Fruit fly (Drosophila melanogaster) whole organism, embryonic: ENCODE results near the gene qm.

Experiments
- B-H2 ChIP-seq: fragments of 200-800 bp; sonication (Bioruptor generic); optimal IDR thresholded peaks from 2 replicates; lab custom pipeline; 2018; ENCODE audit warnings: missing biosample characterization, mild to moderate bottlenecking, missing genetic modification characterization
- CG10147 ChIP-seq: fragments of 200-800 bp; sonication (Bioruptor generic); optimal IDR thresholded peaks from 2 replicates; lab custom pipeline; 2019; ENCODE audit warnings: missing biosample characterization, mild to moderate bottlenecking, missing genetic modification characterization, moderate library complexity
- CG10654 ChIP-seq: fragments of 200-800 bp; sonication (Bioruptor generic); optimal IDR thresholded peaks from 2 replicates; lab custom pipeline; 2016; ENCODE audit warnings: missing biosample characterization, missing genetic modification characterization
- CG11456 ChIP-seq: fragments of 200-800 bp; sonication (Bioruptor generic); IDR thresholded peaks from 3 replicates; pipeline ENCODE4 v1.3.6; 2022; ENCODE audit warnings: missing biosample characterization, missing genetic modification characterization
- CG12155 ChIP-seq: fragments of 200-800 bp; sonication (Bioruptor generic); optimal IDR thresholded peaks from 3 replicates; lab custom pipeline; 2016; ENCODE audit warnings: missing biosample characterization, missing genetic modification characterization
- CG12299 ChIP-seq: fragments of 200-800 bp; sonication (Bioruptor generic); optimal IDR thresholded peaks from 2 replicates; lab custom pipeline; 2018; ENCODE audit warnings: missing biosample characterization, mild to moderate bottlenecking, missing genetic modification characterization
- CG13424 ChIP-seq: fragments of 200-800 bp; sonication (Bioruptor generic); optimal IDR thresholded peaks from 2 replicates; lab custom pipeline; 2019; ENCODE audit warnings: missing biosample characterization, mild to moderate bottlenecking, missing genetic modification characterization, moderate library complexity
- CG14014 ChIP-seq: fragments of 200-800 bp; sonication (Bioruptor generic); IDR thresholded peaks from 2 replicates; pipeline ENCODE4 v1.3.6; 2022; ENCODE audit warnings: missing biosample characterization, missing genetic modification characterization
- CG1647 ChIP-seq: fragments of 200-800 bp; sonication (Bioruptor generic); optimal IDR thresholded peaks from 3 replicates; lab custom pipeline; 2016; ENCODE audit warnings: missing biosample characterization, missing genetic modification characterization
- CG16779 ChIP-seq: fragments of 200-800 bp; sonication (Bioruptor generic); IDR thresholded peaks from 2 replicates; pipeline ENCODE4 v1.3.6; 2022; ENCODE audit warnings: missing biosample characterization, missing genetic modification characterization
- CG16813 ChIP-seq: fragments of 200-800 bp; sonication (Bioruptor generic); IDR thresholded peaks from 3 replicates; pipeline ENCODE4 v1.3.6; 2022; ENCODE audit warnings: missing biosample characterization, missing genetic modification characterization; ENCODE audit not compliant: partially characterized antibody
- CG2678 ChIP-seq: fragments of 200-800 bp; sonication (Bioruptor generic); optimal IDR thresholded peaks from 3 replicates; lab custom pipeline; 2019; ENCODE audit warnings: missing biosample characterization, mild to moderate bottlenecking, missing genetic modification characterization, moderate library complexity
- CG3065 ChIP-seq: fragments of 200-800 bp; sonication (Bioruptor generic); optimal IDR thresholded peaks from 2 replicates; lab custom pipeline; 2016; ENCODE audit warnings: missing biosample characterization, missing genetic modification characterization
- CG3163 ChIP-seq: fragments of 200-800 bp; sonication (Bioruptor generic); optimal IDR thresholded peaks from 3 replicates; lab custom pipeline; 2016; ENCODE audit warnings: missing biosample characterization, missing genetic modification characterization
- CG43689 ChIP-seq: fragments of 200-800 bp; sonication (Bioruptor generic); IDR thresholded peaks from 2 replicates; pipeline ENCODE4 v1.3.6; 2022; ENCODE audit warnings: missing biosample characterization, missing genetic modification characterization
- CG4730 ChIP-seq: fragments of 200-800 bp; sonication (Bioruptor generic); IDR thresholded peaks from 2 replicates; pipeline ENCODE4 v1.3.6; 2022; ENCODE audit warnings: missing biosample characterization, missing genetic modification characterization
- CG4854 ChIP-seq: fragments of 200-800 bp; sonication (Bioruptor generic); optimal IDR thresholded peaks from 2 replicates; lab custom pipeline; 2016; ENCODE audit warnings: missing biosample characterization, missing genetic modification characterization, inconsistent platforms
- CG5180 ChIP-seq: fragments of 200-800 bp; sonication (Bioruptor generic); optimal IDR thresholded peaks from 3 replicates; lab custom pipeline; 2017; ENCODE audit warnings: missing biosample characterization, missing genetic modification characterization, mild to moderate bottlenecking, moderate library complexity, missing genetic modification reagents
- CG6254 ChIP-seq: fragments of 200-800 bp; sonication (Bioruptor generic); optimal IDR thresholded peaks from 3 replicates; lab custom pipeline; 2017; ENCODE audit warnings: mild to moderate bottlenecking, missing biosample characterization, missing genetic modification reagents, missing genetic modification characterization
- CG7372 ChIP-seq: fragments of 200-800 bp; sonication (Bioruptor generic); IDR thresholded peaks from 2 replicates; pipeline ENCODE4 v1.3.6; 2022; ENCODE audit warnings: missing biosample characterization, missing genetic modification characterization
- CG8290 ChIP-seq, 3 experiments: fragments of 200-800 bp; sonication (Bioruptor generic); optimal IDR thresholded peaks; 2 replicates each; lab custom pipeline; 2016 to 2019; ENCODE audit warnings: missing biosample characterization in 3 of 3, missing genetic modification characterization in 3 of 3, mild to moderate bottlenecking in 2 of 3, moderate library complexity in 1 of 3
- CG9215 ChIP-seq: fragments of 200-800 bp; sonication (Bioruptor generic); IDR thresholded peaks from 2 replicates; pipeline ENCODE4 v1.3.6; 2022; ENCODE audit warnings: missing biosample characterization, missing genetic modification characterization
- CTCF ChIP-seq: fragments of 200-800 bp; sonication (Bioruptor generic); optimal IDR thresholded peaks from 2 replicates; lab custom pipeline; 2017; ENCODE audit warnings: missing biosample characterization, mild to moderate bottlenecking, missing genetic modification characterization, moderate library complexity
- Dll ChIP-seq: fragments of 200-800 bp; sonication (Bioruptor generic); IDR thresholded peaks from 4 replicates; pipeline ENCODE4 v1.3.6; 2022; ENCODE audit warnings: missing biosample characterization, missing genetic modification characterization; ENCODE audit not compliant: partially characterized antibody
- Dp ChIP-seq: fragments of 200-800 bp; sonication (Bioruptor generic); optimal IDR thresholded peaks from 2 replicates; lab custom pipeline; 2018; ENCODE audit warnings: missing biosample characterization, mild to moderate bottlenecking, missing genetic modification characterization, moderate library complexity
- ERR ChIP-seq: fragments of 200-800 bp; sonication (Bioruptor generic); optimal IDR thresholded peaks from 2 replicates; lab custom pipeline; 2016; ENCODE audit warnings: missing biosample characterization, missing genetic modification characterization
- Gsc ChIP-seq: fragments of 200-800 bp; sonication (Bioruptor generic); IDR thresholded peaks from 2 replicates; pipeline ENCODE4 v1.3.6; 2022; ENCODE audit warnings: missing biosample characterization, missing genetic modification characterization
- HLH3B ChIP-seq: fragments of 200-800 bp; sonication (Bioruptor generic); IDR thresholded peaks from 2 replicates; pipeline ENCODE4 v1.3.6; 2022; ENCODE audit warnings: missing biosample characterization, missing genetic modification characterization
- Hmx ChIP-seq: fragments of 200-800 bp; sonication (Bioruptor generic); optimal IDR thresholded peaks from 2 replicates; lab custom pipeline; 2016; ENCODE audit warnings: missing biosample characterization, missing genetic modification characterization
- Jarid2 ChIP-seq: fragments of 200-800 bp; sonication (Bioruptor generic); optimal IDR thresholded peaks from 3 replicates; lab custom pipeline; 2017; ENCODE audit warnings: mild to moderate bottlenecking, missing biosample characterization, missing genetic modification reagents, missing genetic modification characterization
- Pdp1 ChIP-seq, 2 experiments: fragments of 200-800 bp; sonication (Bioruptor generic); optimal IDR thresholded peaks; 3 replicates each; lab custom pipeline; 2016; ENCODE audit warnings: missing biosample characterization in 2 of 2, missing genetic modification characterization in 2 of 2, mild to moderate bottlenecking in 1 of 2, moderate library complexity in 1 of 2
- Poxn ChIP-seq: fragments of 200-800 bp; sonication (Bioruptor generic); IDR thresholded peaks from 2 replicates; pipeline ENCODE4 v1.3.6; 2022; ENCODE audit warnings: missing biosample characterization, missing genetic modification characterization
- Ptx1 ChIP-seq: fragments of 200-800 bp; sonication (Bioruptor generic); IDR thresholded peaks from 2 replicates; pipeline ENCODE4 v1.3.6; 2022; ENCODE audit warnings: missing biosample characterization, missing genetic modification characterization
- TFAM ChIP-seq: fragments of 200-800 bp; sonication (Bioruptor generic); optimal IDR thresholded peaks from 2 replicates; lab custom pipeline; 2017; ENCODE audit warnings: missing biosample characterization, missing genetic modification characterization, inconsistent platforms
- Xrp1 ChIP-seq: fragments of 200-800 bp; sonication (Bioruptor generic); IDR thresholded peaks from 2 replicates; pipeline ENCODE4 v1.3.6; 2022; ENCODE audit warnings: missing biosample characterization, missing genetic modification characterization
- ase ChIP-seq: fragments of 200-800 bp; sonication (Bioruptor generic); IDR thresholded peaks from 3 replicates; pipeline ENCODE4 v1.3.6; 2022; ENCODE audit warnings: missing biosample characterization, missing genetic modification characterization
- cato ChIP-seq: fragments of 200-800 bp; sonication (Bioruptor generic); optimal IDR thresholded peaks from 2 replicates; lab custom pipeline; 2016; ENCODE audit warnings: missing biosample characterization, missing genetic modification characterization, borderline replicate concordance
- chinmo ChIP-seq: fragments of 200-800 bp; sonication (Bioruptor generic); IDR thresholded peaks from 4 replicates; pipeline ENCODE4 v1.3.6; 2022; ENCODE audit warnings: missing biosample characterization, missing genetic modification characterization; ENCODE audit not compliant: partially characterized antibody
- chn ChIP-seq: fragments of 200-800 bp; sonication (Bioruptor generic); optimal IDR thresholded peaks from 2 replicates; lab custom pipeline; 2016; ENCODE audit warnings: missing biosample characterization, missing genetic modification characterization
- esg ChIP-seq: fragments of 200-800 bp; sonication (Bioruptor generic); conservative IDR thresholded peaks from 2 replicates; pipeline ENCODE4 v1.3.6; 2022; ENCODE audit warnings: missing biosample characterization, missing genetic modification characterization
- gcm ChIP-seq: fragments of 200-800 bp; sonication (Bioruptor generic); optimal IDR thresholded peaks from 2 replicates; lab custom pipeline; 2019; ENCODE audit warnings: missing biosample characterization, mild to moderate bottlenecking, missing genetic modification characterization, moderate library complexity
- hbn ChIP-seq: fragments of 200-800 bp; sonication (Bioruptor generic); IDR thresholded peaks from 2 replicates; pipeline ENCODE4 v1.3.6; 2022; ENCODE audit warnings: missing biosample characterization, missing genetic modification characterization; ENCODE audit not compliant: partially characterized antibody
- jumu ChIP-seq: fragments of 200-800 bp; sonication (Bioruptor generic); optimal IDR thresholded peaks from 3 replicates; lab custom pipeline; 2016; ENCODE audit warnings: missing biosample characterization, missing genetic modification characterization
- ranshi ChIP-seq: fragments of 200-800 bp; sonication (Bioruptor generic); IDR thresholded peaks from 2 replicates; pipeline ENCODE4 v1.3.6; 2022; ENCODE audit warnings: missing biosample characterization, missing genetic modification characterization
- sc ChIP-seq, 3 experiments: fragments of >200 bp in 2 of 3; fragments of 200-800 bp in 1 of 3; sonication (Bioruptor generic) in 1 of 3; optimal IDR thresholded peaks; 2 replicates in 2 of 3; 3 replicates in 1 of 3; lab custom pipeline; 2017; ENCODE audit warnings: mild to moderate bottlenecking in 1 of 3, missing biosample characterization in 1 of 3, missing genetic modification characterization in 1 of 3, missing genetic modification reagents in 1 of 3
- sens ChIP-seq: fragments of 200-800 bp; sonication (Bioruptor generic); peaks from one replicate; lab custom pipeline; 2016; ENCODE audit warnings: missing biosample characterization, missing genetic modification characterization
- slp2 ChIP-seq: fragments of 200-800 bp; sonication (Bioruptor generic); optimal IDR thresholded peaks from 2 replicates; lab custom pipeline; 2016; ENCODE audit warnings: missing biosample characterization, missing genetic modification characterization
- tx ChIP-seq: fragments of 200-800 bp; sonication (Bioruptor generic); optimal IDR thresholded peaks from 2 replicates; lab custom pipeline; 2016; ENCODE audit warnings: missing biosample characterization, missing genetic modification characterization
- zfh1 ChIP-seq: fragments of 200-800 bp; sonication (Bioruptor generic); IDR thresholded peaks from 3 replicates; pipeline ENCODE4 v1.3.6; 2022; ENCODE audit warnings: missing biosample characterization, missing genetic modification characterization

Gene qm

DNA sequence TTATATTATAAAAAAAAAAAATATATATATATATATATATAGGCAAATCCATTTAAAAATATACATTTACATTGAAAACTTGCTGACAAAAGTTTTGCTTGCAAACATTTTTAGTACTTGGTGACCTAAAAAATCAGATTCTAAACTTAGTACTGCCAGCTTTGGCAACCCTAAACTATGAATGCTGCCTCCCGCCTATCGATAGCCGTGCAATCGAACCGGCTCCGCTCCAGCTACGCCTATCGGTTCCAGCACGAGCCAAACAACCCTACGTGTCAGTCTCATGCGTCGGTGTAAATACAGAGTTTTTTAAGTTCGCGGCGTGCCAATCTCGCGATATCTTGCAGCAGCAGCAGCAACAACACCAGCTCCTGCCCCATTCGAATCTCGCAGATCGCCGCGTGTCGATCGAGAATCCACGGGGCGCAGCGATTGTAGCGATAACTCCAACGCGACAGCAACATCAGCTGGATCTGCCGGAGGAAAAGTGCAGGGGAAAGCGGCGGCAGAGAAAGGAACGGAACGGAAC, 12.3 kb downstream of the qm start, which contains the start of gene Sec63 (continued):
- TF ChIP-seq CG3163 (GFP tag; lab: Kevin White, UChicago): no peak
- peak; percentile 43 for TF ChIP-seq B-H2 (GFP tag; lab: Kevin White, UChicago)
- no peak for TF ChIP-seq CG10147 (GFP tag; lab: Kevin White, UChicago)
- peak; percentile 91 for TF ChIP-seq CG12155 (GFP tag; lab: Kevin White, UChicago)
- TF ChIP-seq Pdp1 (GFP tag; optimal IDR thresholded peaks at IDR 0.05; lab: Kevin White, UChicago): peak; percentile 5 to 11
- TF ChIP-seq Ptx1 (GFP tag; lab: Robert Waterston, UW): peak; percentile 59
- peak; percentile 66 for TF ChIP-seq CG14014
- no peak for TF ChIP-seq TFAM (GFP tag; lab: Kevin White, UChicago)
- TF ChIP-seq sc (optimal IDR thresholded peaks at IDR 0.05; lab: Kevin White, UChicago): no peak
- TF ChIP-seq sc (GFP tag; optimal IDR thresholded peaks at IDR 0.05; lab: Kevin White, UChicago): peak; percentile 4
- TF ChIP-seq CG13424 (tag; lab: Kevin White, UChicago): peak; percentile 68
- TF ChIP-seq chinmo (GFP tag; lab: Robert Waterston, UW): peak; percentile 6; the same call in 2 of the 4 replicates
- peak; percentile 17 for TF ChIP-seq CG1647 (GFP tag; lab: Kevin White, UChicago)
- TF ChIP-seq hbn (GFP tag; lab: Robert Waterston, UW): peak; percentile 72
- no peak for TF ChIP-seq CG10654 (GFP tag; lab: Kevin White, UChicago)
- no peak for TF ChIP-seq Hmx (GFP tag; lab: Kevin White, UChicago)
- no peak for TF ChIP-seq ERR (GFP tag; lab: Kevin White, UChicago)
- 0 out of 3 replicates have a peak, but pooled peaks have one; percentile 40 for TF ChIP-seq zfh1
- TF ChIP-seq CG16779 (GFP tag; lab: Robert Waterston, UW): 0 out of 2 replicates have a peak, but pooled peaks have one; percentile 42
- TF ChIP-seq gcm: peak; percentile 3
- peak; percentile 52 for TF ChIP-seq CG3065 (GFP tag; lab: Kevin White, UChicago)
- peak; percentile 81 for TF ChIP-seq CG16813
- TF ChIP-seq Jarid2: peak; percentile 6
- peak; percentile 42; the same call in 1 of the 3 replicates for TF ChIP-seq ase (GFP tag; lab: Robert Waterston, UW)
- no peak for TF ChIP-seq Poxn (GFP tag; lab: Robert Waterston, UW)
- TF ChIP-seq jumu (GFP tag; lab: Kevin White, UChicago): peak; percentile 39
- TF ChIP-seq sens: peak; percentile 83
- TF ChIP-seq CTCF (GFP tag; lab: Kevin White, UChicago): peak; percentile 72
- TF ChIP-seq esg (GFP tag; lab: Robert Waterston, UW): peak; percentile 42; the same call in 1 of the 2 replicates
- TF ChIP-seq Dp (GFP tag; lab: Kevin White, UChicago): peak; percentile 43
- TF ChIP-seq chn (GFP tag; lab: Kevin White, UChicago): peak; percentile 57
- 0 out of 2 replicates have a peak, but pooled peaks have one; percentile 32 for TF ChIP-seq ranshi (GFP tag; lab: Robert Waterston, UW)
- TF ChIP-seq Xrp1 (GFP tag; lab: Robert Waterston, UW): peak; percentile 71
- TF ChIP-seq CG4854 (GFP tag; lab: Kevin White, UChicago): no peak
- peak; percentile 43; the same call in 1 of the 2 replicates for TF ChIP-seq HLH3B
- peak; percentile 44 for TF ChIP-seq CG9215 (GFP tag; lab: Robert Waterston, UW)
- peak; percentile 63 for TF ChIP-seq CG2678 (tag; lab: Kevin White, UChicago)
- TF ChIP-seq CG7372 (GFP tag; lab: Robert Waterston, UW): peak; percentile 43; the same call in 1 of the 2 replicates
- peak; percentile 74 for TF ChIP-seq Dll
- peak; percentile 36 for TF ChIP-seq cato (GFP tag; lab: Kevin White, UChicago)
- TF ChIP-seq slp2 (GFP tag; lab: Kevin White, UChicago): no peak
- TF ChIP-seq Gsc (GFP tag; lab: Robert Waterston, UW): no peak
- TF ChIP-seq tx (GFP tag; lab: Kevin White, UChicago): no peak
- TF ChIP-seq CG6254 (GFP tag; lab: Kevin White, UChicago): peak; percentile 15
- peak; percentile 35 for TF ChIP-seq CG8290 (GFP tag; optimal IDR thresholded peaks at IDR 0.05; lab: Kevin White, UChicago)
- peak in 1 of 2 experiments; percentile 81 for TF ChIP-seq CG8290 (tag; optimal IDR thresholded peaks at IDR 0.05; lab: Kevin White, UChicago)
- no peak for TF ChIP-seq CG5180 (GFP tag; lab: Kevin White, UChicago)
- no peak for TF ChIP-seq CG43689 (GFP tag; lab: Robert Waterston, UW)
- TF ChIP-seq CG12299: peak; percentile 25
- peak; percentile 68; the same call in 1 of the 3 replicates for TF ChIP-seq CG11456 (GFP tag; lab: Robert Waterston, UW)
- no peak for TF ChIP-seq CG4730
